Fruit fly (Drosophila melanogaster) whole organism, adult: Measurements from ENCODE around the gene CG13078.

Experiments
- CG12768 ChIP-seq: fragments of 200-800 bp; sonication (Bioruptor generic); optimal IDR thresholded peaks from 2 replicates; lab custom pipeline; 2017; ENCODE audit warnings: missing biosample characterization, missing genetic modification characterization, mild to moderate bottlenecking, moderate library complexity, missing genetic modification reagents
- CG1620 ChIP-seq: fragments of 200-800 bp; sonication (Bioruptor generic); optimal IDR thresholded peaks from 2 replicates; lab custom pipeline; 2016; ENCODE audit warnings: missing biosample characterization, missing genetic modification characterization
- CG7045 ChIP-seq: fragments of 200-800 bp; sonication (Bioruptor generic); optimal IDR thresholded peaks from 2 replicates; lab custom pipeline; 2017; ENCODE audit warnings: missing biosample characterization, mild to moderate bottlenecking, missing genetic modification characterization
- bab1 ChIP-seq: fragments of 200-800 bp; sonication (Bioruptor generic); optimal IDR thresholded peaks from 3 replicates; lab custom pipeline; 2019; ENCODE audit warnings: missing biosample characterization, mild to moderate bottlenecking, missing genetic modification characterization, moderate library complexity
- cic ChIP-seq: fragments of 200-800 bp; sonication (Bioruptor generic); optimal IDR thresholded peaks from 2 replicates; lab custom pipeline; 2017; ENCODE audit warnings: missing biosample characterization, mild to moderate bottlenecking, missing genetic modification characterization, moderate library complexity
- kay ChIP-seq: fragments of 200-800 bp; sonication (Bioruptor generic); peaks from one replicate; lab custom pipeline; 2016; ENCODE audit warnings: missing biosample characterization, missing genetic modification characterization, borderline replicate concordance
- pad ChIP-seq: fragments of 200-800 bp; sonication (Bioruptor generic); optimal IDR thresholded peaks from 3 replicates; lab custom pipeline; 2017; ENCODE audit warnings: missing biosample characterization, missing genetic modification characterization, mild to moderate bottlenecking, moderate library complexity, missing genetic modification reagents

Gene CG13078

dm6 chr2L:19606318-19606717, 42.6 kb downstream of the CG13078 start, which contains the start of gene CG46244:
TSS of gene CG46244 (plus strand) at chr2L:19606569.
- TF ChIP-seq pad (GFP tag; lab: Kevin White, UChicago): no peak
- TF ChIP-seq cic (GFP tag; lab: Kevin White, UChicago): no peak
- TF ChIP-seq CG1620 (GFP tag; lab: Kevin White, UChicago): no peak
- TF ChIP-seq kay (GFP tag; lab: Kevin White, UChicago): no peak
- TF ChIP-seq bab1: no peak
- no peak for TF ChIP-seq CG12768 (GFP tag; lab: Kevin White, UChicago)
- TF ChIP-seq CG7045 (GFP tag; lab: Kevin White, UChicago): no peak
